Worm (Caenorhabditis elegans) whole organism, late embryonic: Measurements from ENCODE around the gene C46F11.5.
A peak's percentile ranks its signal among the peaks of the same experiment; 100 is the strongest.

Experiments used
- C08G9.2 ChIP-seq: sonication (generic microtip); optimal IDR thresholded peaks from 2 replicates; lab custom pipeline; 2016; ENCODE audit warnings: mild to moderate bottlenecking, missing genetic modification characterization, moderate library complexity, missing compliant biosample characterization
- C38D4.7 ChIP-seq: fragments of 200-800 bp; sonication (Bioruptor generic); optimal IDR thresholded peaks from 2 replicates; lab custom pipeline; 2018; ENCODE audit warnings: mild to moderate bottlenecking, missing genetic modification characterization, moderate library complexity, missing compliant biosample characterization
- K09A11.1 ChIP-seq: sonication (generic microtip); optimal IDR thresholded peaks from 2 replicates; lab custom pipeline; 2017; ENCODE audit warnings: antibody characterized with exemption, mild to moderate bottlenecking, missing genetic modification characterization, missing compliant biosample characterization; ENCODE audit not compliant: insufficient read depth
- T23F11.4 ChIP-seq: fragments of 200-800 bp; sonication (Bioruptor generic); optimal IDR thresholded peaks from 2 replicates; lab custom pipeline; 2018; ENCODE audit warnings: mild to moderate bottlenecking, missing genetic modification characterization, missing compliant biosample characterization
- Y22D7AL.16 ChIP-seq: sonication (generic microtip); optimal IDR thresholded peaks from 2 replicates; lab custom pipeline; 2016; ENCODE audit warnings: missing genetic modification characterization, missing compliant biosample characterization
- ahr-1 ChIP-seq: sonication (generic microtip); optimal IDR thresholded peaks from 2 replicates; lab custom pipeline; 2016; ENCODE audit warnings: missing genetic modification characterization, missing compliant biosample characterization
- ceh-14 ChIP-seq: sonication (generic microtip); optimal IDR thresholded peaks from 2 replicates; lab custom pipeline; 2016; ENCODE audit warnings: missing genotype, missing genetic modification characterization, missing compliant biosample characterization
- ceh-18 ChIP-seq: sonication (generic microtip); optimal IDR thresholded peaks from 2 replicates; lab custom pipeline; 2016; ENCODE audit warnings: missing genetic modification characterization, missing compliant biosample characterization
- ceh-2 ChIP-seq: sonication (generic microtip); optimal IDR thresholded peaks from 2 replicates; lab custom pipeline; 2016; ENCODE audit warnings: missing genotype, missing genetic modification characterization, missing compliant biosample characterization
- ceh-22 ChIP-seq: sonication (generic microtip); optimal IDR thresholded peaks from 2 replicates; lab custom pipeline; 2017; ENCODE audit warnings: missing biosample characterization, missing genetic modification characterization
- ceh-24 ChIP-seq: sonication (generic microtip); optimal IDR thresholded peaks from 2 replicates; lab custom pipeline; 2016; ENCODE audit warnings: mild to moderate bottlenecking, missing genetic modification characterization, missing compliant biosample characterization
- ceh-31 ChIP-seq: sonication (generic microtip); optimal IDR thresholded peaks from 2 replicates; lab custom pipeline; 2016; ENCODE audit warnings: missing genetic modification characterization, missing compliant biosample characterization
- ceh-34 ChIP-seq: sonication (generic microtip); optimal IDR thresholded peaks from 2 replicates; lab custom pipeline; 2016; ENCODE audit warnings: mild to moderate bottlenecking, missing genetic modification characterization, missing compliant biosample characterization
- ceh-45 ChIP-seq: fragments of 200-800 bp; sonication (Bioruptor generic); IDR thresholded peaks from 2 replicates; pipeline ENCODE4 v1.3.6; 2022; ENCODE audit warnings: missing genetic modification reagents, missing genetic modification characterization, missing compliant biosample characterization
- ceh-48 ChIP-seq: sonication (generic microtip); optimal IDR thresholded peaks from 2 replicates; lab custom pipeline; 2016; ENCODE audit warnings: missing genetic modification characterization, inconsistent platforms, missing compliant biosample characterization
- ceh-6 ChIP-seq: fragments of 200-800 bp; sonication (Bioruptor generic); optimal IDR thresholded peaks from 2 replicates; lab custom pipeline; 2018; ENCODE audit warnings: mild to moderate bottlenecking, missing genetic modification characterization, missing compliant biosample characterization
- dve-1 ChIP-seq: sonication (generic microtip); optimal IDR thresholded peaks from 2 replicates; lab custom pipeline; 2017; ENCODE audit warnings: antibody characterized with exemption, mild to moderate bottlenecking, missing genetic modification characterization, missing compliant biosample characterization
- elt-2 ChIP-seq: sonication (generic microtip); optimal IDR thresholded peaks from 2 replicates; lab custom pipeline; 2016; ENCODE audit warnings: missing genetic modification reagents, missing genetic modification characterization, missing compliant biosample characterization
- gmeb-2 ChIP-seq: sonication (generic microtip); optimal IDR thresholded peaks from 2 replicates; lab custom pipeline; 2016; ENCODE audit warnings: missing genetic modification characterization, inconsistent platforms, missing compliant biosample characterization
- hlh-13 ChIP-seq: fragments of 200-800 bp; sonication (Bioruptor generic); optimal IDR thresholded peaks from 2 replicates; lab custom pipeline; 2018; ENCODE audit warnings: mild to moderate bottlenecking, missing genetic modification characterization, missing compliant biosample characterization
- hlh-15 ChIP-seq: sonication (generic microtip); optimal IDR thresholded peaks from 2 replicates; lab custom pipeline; 2016; ENCODE audit warnings: missing genetic modification characterization, missing compliant biosample characterization
- hlh-30 ChIP-seq: sonication (generic microtip); optimal IDR thresholded peaks from 2 replicates; lab custom pipeline; 2017; ENCODE audit warnings: antibody characterized with exemption, missing genetic modification characterization, missing compliant biosample characterization; ENCODE audit not compliant: insufficient read depth
- hlh-6 ChIP-seq: sonication (generic microtip); optimal IDR thresholded peaks from 2 replicates; lab custom pipeline; 2016; ENCODE audit warnings: missing genotype, missing genetic modification characterization, missing compliant biosample characterization
- lim-6 ChIP-seq: sonication (generic microtip); optimal IDR thresholded peaks from 2 replicates; lab custom pipeline; 2016; ENCODE audit warnings: missing genetic modification characterization, missing compliant biosample characterization
- nhr-232 ChIP-seq: sonication (generic microtip); optimal IDR thresholded peaks from 2 replicates; lab custom pipeline; 2016; ENCODE audit warnings: missing genetic modification characterization, missing compliant biosample characterization
- npax-4 ChIP-seq: sonication (generic microtip); optimal IDR thresholded peaks from 2 replicates; lab custom pipeline; 2016; ENCODE audit warnings: missing genetic modification characterization, missing compliant biosample characterization
- pag-3 ChIP-seq: sonication (generic microtip); optimal IDR thresholded peaks from 2 replicates; lab custom pipeline; 2016; ENCODE audit warnings: missing compliant biosample characterization, missing genetic modification characterization, borderline replicate concordance
- pax-1 ChIP-seq: fragments of 150-350 bp; optimal IDR thresholded peaks from 2 replicates; lab custom pipeline; 2014; ENCODE audit warnings: missing biosample characterization, missing genetic modification characterization
- pha-2 ChIP-seq: sonication (generic microtip); optimal IDR thresholded peaks from 2 replicates; lab custom pipeline; 2017; ENCODE audit warnings: mild to moderate bottlenecking, missing genetic modification characterization, missing compliant biosample characterization
- pha-4 ChIP-seq: fragments of 150-350 bp; optimal IDR thresholded peaks from 2 replicates; lab custom pipeline; 2018; ENCODE audit warnings: missing biosample characterization, missing genetic modification reagents, missing genetic modification characterization
- pqm-1 ChIP-seq: sonication (generic microtip); optimal IDR thresholded peaks from 2 replicates; lab custom pipeline; 2016; ENCODE audit warnings: missing genetic modification characterization, missing compliant biosample characterization
- pros-1 ChIP-seq: fragments of 150-350 bp; optimal IDR thresholded peaks from 2 replicates; lab custom pipeline; 2014; ENCODE audit warnings: missing biosample characterization, missing genetic modification reagents, missing genetic modification characterization
- ref-2 ChIP-seq: sonication (generic microtip); optimal IDR thresholded peaks from 2 replicates; lab custom pipeline; 2016; ENCODE audit warnings: missing genetic modification characterization, missing compliant biosample characterization
- sdc-2 ChIP-seq: sonication (generic microtip); optimal IDR thresholded peaks from 2 replicates; lab custom pipeline; 2016; ENCODE audit warnings: missing genotype, missing genetic modification characterization, missing compliant biosample characterization
- sox-4 ChIP-seq: sonication (generic microtip); optimal IDR thresholded peaks from 2 replicates; lab custom pipeline; 2017; ENCODE audit warnings: mild to moderate bottlenecking, missing genetic modification characterization, inconsistent platforms, missing compliant biosample characterization
- tbx-7 ChIP-seq: sonication (generic microtip); optimal IDR thresholded peaks from 2 replicates; lab custom pipeline; 2016; ENCODE audit warnings: missing genotype, missing genetic modification characterization, missing compliant biosample characterization
- unc-55 ChIP-seq: sonication (generic microtip); optimal IDR thresholded peaks from 2 replicates; lab custom pipeline; 2017; ENCODE audit warnings: missing biosample characterization, missing genetic modification reagents, missing genetic modification characterization
- unc-86 ChIP-seq: sonication (generic microtip); optimal IDR thresholded peaks from 2 replicates; lab custom pipeline; 2016; ENCODE audit warnings: missing genetic modification characterization, missing compliant biosample characterization
- ztf-16 ChIP-seq: sonication (generic microtip); optimal IDR thresholded peaks from 2 replicates; lab custom pipeline; 2017; ENCODE audit warnings: missing genetic modification characterization, missing compliant biosample characterization

C46F11.5 gene

DNA sequence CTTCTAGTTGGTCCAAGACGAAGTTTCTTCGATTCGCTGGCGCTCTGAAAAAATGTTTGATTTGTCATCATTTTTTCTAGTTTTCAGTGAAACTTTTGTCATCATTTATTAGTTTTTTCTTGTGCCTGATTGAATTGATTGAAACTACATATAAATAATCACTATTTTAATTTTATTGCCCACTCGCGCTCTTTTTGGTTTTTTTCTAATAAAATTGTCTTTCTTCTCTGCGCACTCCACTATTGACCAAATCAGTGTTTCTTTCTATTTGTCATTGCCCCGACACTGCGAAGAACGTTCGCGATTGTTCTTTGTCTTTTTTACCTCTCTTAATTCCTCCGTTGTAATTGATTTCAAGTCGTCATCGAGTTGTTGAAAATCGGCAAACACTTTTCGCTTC is 7.1 kb downstream of the C46F11.5 start:
- TF ChIP-seq ceh-22 (no peak), tbx-7 (no peak), ceh-34 (tag; lab: Kevin White, UChicago) (no peak), pag-3 (tag; lab: Kevin White, UChicago) (no peak)

DNA sequence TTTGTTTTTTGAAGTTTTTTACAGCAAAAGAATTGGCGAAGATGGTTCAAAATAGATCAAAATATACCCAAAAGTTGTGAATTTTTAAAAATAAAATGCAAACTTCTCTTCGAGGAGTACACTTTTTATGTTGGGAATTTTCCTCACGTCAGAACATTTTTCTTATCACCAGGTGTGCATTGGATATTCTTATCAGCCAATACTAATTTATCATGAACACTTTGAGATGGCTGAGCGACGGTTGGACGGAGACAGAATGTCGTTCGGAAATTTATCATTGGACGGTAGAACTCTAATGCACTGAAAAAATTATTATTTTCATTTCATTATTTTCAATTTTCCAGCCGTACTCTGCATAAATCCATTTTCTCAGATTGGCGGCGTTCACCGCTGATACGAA is 8.1 kb downstream of the C46F11.5 start:
- TF ChIP-seq T23F11.4 (GFP tag; lab: Kevin White, UChicago) (no peak), elt-2 (peak; percentile 75)

ce11 chrIII:3644075-3644474 is 13.3 kb downstream of the C46F11.5 start, which contains the start of gene unc-93:
Gene unc-93 (plus strand): TSS chrIII:3644375.
- TF ChIP-seq hlh-13 (GFP tag; lab: Kevin White, UChicago), result no peak
- TF ChIP-seq Y22D7AL.16 (tag; lab: Kevin White, UChicago), result no peak
- no peak for TF ChIP-seq elt-2
- no peak for TF ChIP-seq lim-6 (tag; lab: Kevin White, UChicago)
- TF ChIP-seq ceh-14 (tag; lab: Kevin White, UChicago), result no peak
- TF ChIP-seq sox-4 (tag; lab: Kevin White, UChicago), result no peak
- TF ChIP-seq hlh-30, result no peak
- no peak for TF ChIP-seq pros-1 (tag; lab: Kevin White, UChicago)
- TF ChIP-seq C08G9.2 (tag; lab: Kevin White, UChicago), result no peak
- no peak for TF ChIP-seq pha-4 (tag; lab: Kevin White, UChicago)
- no peak for TF ChIP-seq C38D4.7 (GFP tag; lab: Kevin White, UChicago)
- TF ChIP-seq ceh-31, result no peak

ce11 chrIII:3643602-3644001 is 13.8 kb downstream of the C46F11.5 start:
- TF ChIP-seq ceh-31 (no peak), pax-1 (tag; lab: Kevin White, UChicago) (no peak), ztf-16 (tag; lab: Kevin White, UChicago) (no peak), K09A11.1 (tag; lab: Kevin White, UChicago) (no peak), ceh-24 (tag; lab: Kevin White, UChicago) (no peak), unc-86 (tag; lab: Kevin White, UChicago) (no peak), hlh-13 (GFP tag; lab: Kevin White, UChicago) (no peak), pqm-1 (tag; lab: Kevin White, UChicago) (no peak), ceh-2 (tag; lab: Kevin White, UChicago) (no peak), pha-4 (tag; lab: Kevin White, UChicago) (no peak), tbx-7 (no peak), ref-2 (tag; lab: Kevin White, UChicago) (no peak), pha-2 (tag; lab: Kevin White, UChicago) (no peak), ahr-1 (tag; lab: Kevin White, UChicago) (no peak)

ce11 chrIII:3637251-3637989 is 20.0 kb downstream of the C46F11.5 start:
- no peak for TF ChIP-seq npax-4 (tag; lab: Kevin White, UChicago)
- no peak for TF ChIP-seq ceh-6
- no peak for TF ChIP-seq hlh-30
- no peak for TF ChIP-seq hlh-6 (tag; lab: Kevin White, UChicago)
- TF ChIP-seq ceh-48 (tag; lab: Kevin White, UChicago), result no peak
- no peak for TF ChIP-seq hlh-13 (GFP tag; lab: Kevin White, UChicago)
- no peak for TF ChIP-seq ceh-34 (tag; lab: Kevin White, UChicago)
- TF ChIP-seq pha-2 (tag; lab: Kevin White, UChicago), result no peak
- no peak for TF ChIP-seq sox-4 (tag; lab: Kevin White, UChicago)
- TF ChIP-seq gmeb-2 (tag; lab: Kevin White, UChicago), result no peak
- TF ChIP-seq ceh-22, result no peak
- TF ChIP-seq ceh-45 (GFP tag; lab: Robert Waterston, UW), result no peak
- TF ChIP-seq sdc-2 (tag; lab: Kevin White, UChicago), result no peak
- no peak for TF ChIP-seq tbx-7
- no peak for TF ChIP-seq hlh-15
- TF ChIP-seq ceh-18 (tag; lab: Kevin White, UChicago), result no peak
- no peak for TF ChIP-seq unc-55 (GFP tag; lab: Kevin White, UChicago)
- no peak for TF ChIP-seq nhr-232
- TF ChIP-seq dve-1, result no peak
